Worm (Caenorhabditis elegans) whole organism, L3 larva: ENCODE data around the gene C34D10.1.

ENCODE experiments used
- R02D3.7 ChIP-seq: fragments of 150-350 bp; optimal IDR thresholded peaks from 2 replicates; lab custom pipeline; 2014; ENCODE audit warnings: missing biosample characterization, missing genetic modification characterization
- aly-2 ChIP-seq: fragments of 150-350 bp; optimal IDR thresholded peaks from 2 replicates; lab custom pipeline; 2014; ENCODE audit warnings: missing biosample characterization, missing genetic modification characterization
- ceh-16 ChIP-seq: sonication (generic microtip); optimal IDR thresholded peaks from 2 replicates; lab custom pipeline; 2017; ENCODE audit warnings: missing biosample characterization, missing genetic modification characterization
- ceh-28 ChIP-seq: fragments of 150-350 bp; optimal IDR thresholded peaks from 2 replicates; lab custom pipeline; 2014; ENCODE audit warnings: missing biosample characterization, missing genetic modification reagents, missing genetic modification characterization
- ceh-9 ChIP-seq: sonication (generic microtip); optimal IDR thresholded peaks from 2 replicates; lab custom pipeline; 2018; ENCODE audit warnings: missing biosample characterization, missing genetic modification characterization
- egl-27 ChIP-seq: sonication (generic microtip); optimal IDR thresholded peaks from 4 replicates; lab custom pipeline; 2017; ENCODE audit warnings: missing biosample characterization, missing genetic modification reagents, missing genetic modification characterization
- egl-5 ChIP-seq: fragments of 150-350 bp; optimal IDR thresholded peaks from 2 replicates; lab custom pipeline; 2017; ENCODE audit warnings: missing biosample characterization, missing genetic modification reagents, missing genetic modification characterization, inconsistent platforms
- elt-2 ChIP-seq: sonication (generic microtip); optimal IDR thresholded peaks from 2 replicates; lab custom pipeline; 2016; ENCODE audit warnings: missing genetic modification reagents, mild to moderate bottlenecking, missing genetic modification characterization, missing compliant biosample characterization
- elt-3 ChIP-seq, 3 experiments: fragments of 150-350 bp in 1 of 3; sonication (generic microtip) in 2 of 3; optimal IDR thresholded peaks; 2 replicates in 2 of 3; 4 replicates in 1 of 3; lab custom pipeline; 2014 to 2017; ENCODE audit warnings: missing biosample characterization in 3 of 3, missing genetic modification characterization in 3 of 3
- fkh-2 ChIP-seq: fragments of 150-350 bp; optimal IDR thresholded peaks from 2 replicates; lab custom pipeline; 2014; ENCODE audit warnings: missing biosample characterization, missing genetic modification reagents, missing genetic modification characterization
- fos-1 ChIP-seq: fragments of 150-350 bp; optimal IDR thresholded peaks from 2 replicates; lab custom pipeline; 2014; ENCODE audit warnings: missing biosample characterization, missing genetic modification characterization
- hmg-11 ChIP-seq: sonication (generic microtip); optimal IDR thresholded peaks from 2 replicates; lab custom pipeline; 2016; ENCODE audit warnings: missing genetic modification characterization, missing compliant biosample characterization
- jun-1 ChIP-seq: fragments of 150-350 bp; optimal IDR thresholded peaks from 2 replicates; lab custom pipeline; 2014; ENCODE audit warnings: missing biosample characterization, missing genetic modification reagents, missing genetic modification characterization
- lsy-12 ChIP-seq: sonication (generic microtip); optimal IDR thresholded peaks from 2 replicates; lab custom pipeline; 2016; ENCODE audit warnings: mild to moderate bottlenecking, missing genetic modification characterization, missing compliant biosample characterization
- nfya-1 ChIP-seq: sonication (generic microtip); optimal IDR thresholded peaks from 2 replicates; lab custom pipeline; 2017; ENCODE audit warnings: missing genetic modification characterization, mild to moderate bottlenecking, missing compliant biosample characterization, antibody characterized with exemption, moderate library complexity; ENCODE audit not compliant: insufficient read depth
- nhr-11 ChIP-seq: fragments of 150-350 bp; optimal IDR thresholded peaks from 2 replicates; lab custom pipeline; 2014; ENCODE audit warnings: missing biosample characterization, missing genetic modification characterization
- nhr-23 ChIP-seq: fragments of 150-350 bp; optimal IDR thresholded peaks from 2 replicates; lab custom pipeline; 2014; ENCODE audit warnings: missing biosample characterization, missing genetic modification reagents, missing genetic modification characterization
- nhr-237 ChIP-seq: fragments of 150-350 bp; optimal IDR thresholded peaks from 2 replicates; lab custom pipeline; 2014; ENCODE audit warnings: missing biosample characterization, missing genetic modification characterization
- nhr-25 ChIP-seq: sonication (generic microtip); optimal IDR thresholded peaks from 2 replicates; lab custom pipeline; 2017; ENCODE audit warnings: missing biosample characterization, missing genetic modification characterization
- nhr-28 ChIP-seq: fragments of 150-350 bp; optimal IDR thresholded peaks from 2 replicates; lab custom pipeline; 2014; ENCODE audit warnings: missing biosample characterization, missing genetic modification characterization
- nhr-43 ChIP-seq: sonication (generic microtip); optimal IDR thresholded peaks from 2 replicates; lab custom pipeline; 2016; ENCODE audit warnings: mild to moderate bottlenecking, missing genetic modification characterization, missing compliant biosample characterization; ENCODE audit not compliant: poor library complexity, severe bottlenecking
- nhr-67 ChIP-seq: fragments of 150-350 bp; optimal IDR thresholded peaks from 2 replicates; lab custom pipeline; 2014; ENCODE audit warnings: missing biosample characterization, missing genetic modification characterization
- nhr-76 ChIP-seq: fragments of 150-350 bp; sonication (generic microtip); optimal IDR thresholded peaks from 5 replicates; lab custom pipeline; 2014; ENCODE audit warnings: missing biosample characterization, missing genetic modification characterization
- pqm-1 ChIP-seq: fragments of 150-350 bp; optimal IDR thresholded peaks from 2 replicates; lab custom pipeline; 2017; ENCODE audit warnings: missing biosample characterization, missing genetic modification characterization, inconsistent platforms
- sea-2 ChIP-seq: fragments of 150-350 bp; sonication (generic microtip); optimal IDR thresholded peaks from 4 replicates; lab custom pipeline; 2014; ENCODE audit warnings: missing biosample characterization, missing genetic modification reagents, missing genetic modification characterization
- skn-1 ChIP-seq: fragments of 150-350 bp; optimal IDR thresholded peaks from 2 replicates; lab custom pipeline; 2014; ENCODE audit warnings: missing biosample characterization, missing genetic modification characterization
- snpc-4 ChIP-seq: fragments of 150-350 bp; optimal IDR thresholded peaks from 2 replicates; lab custom pipeline; 2014; ENCODE audit warnings: missing biosample characterization, missing genetic modification characterization
- tbx-2 ChIP-seq: sonication (generic microtip); optimal IDR thresholded peaks from 2 replicates; lab custom pipeline; 2016; ENCODE audit warnings: mild to moderate bottlenecking, missing genetic modification characterization, missing compliant biosample characterization
- unc-39 ChIP-seq: sonication (generic microtip); optimal IDR thresholded peaks from 4 replicates; lab custom pipeline; 2017; ENCODE audit warnings: missing biosample characterization, missing genetic modification characterization
- unc-62 ChIP-seq: fragments of 150-350 bp; sonication (generic microtip); optimal IDR thresholded peaks from 4 replicates; lab custom pipeline; 2014; ENCODE audit warnings: missing biosample characterization, missing genetic modification reagents, missing genetic modification characterization
- ztf-4 ChIP-seq: fragments of 150-350 bp; optimal IDR thresholded peaks from 2 replicates; lab custom pipeline; 2014; ENCODE audit warnings: missing biosample characterization, missing genetic modification characterization

The C34D10.1 gene

DNA sequence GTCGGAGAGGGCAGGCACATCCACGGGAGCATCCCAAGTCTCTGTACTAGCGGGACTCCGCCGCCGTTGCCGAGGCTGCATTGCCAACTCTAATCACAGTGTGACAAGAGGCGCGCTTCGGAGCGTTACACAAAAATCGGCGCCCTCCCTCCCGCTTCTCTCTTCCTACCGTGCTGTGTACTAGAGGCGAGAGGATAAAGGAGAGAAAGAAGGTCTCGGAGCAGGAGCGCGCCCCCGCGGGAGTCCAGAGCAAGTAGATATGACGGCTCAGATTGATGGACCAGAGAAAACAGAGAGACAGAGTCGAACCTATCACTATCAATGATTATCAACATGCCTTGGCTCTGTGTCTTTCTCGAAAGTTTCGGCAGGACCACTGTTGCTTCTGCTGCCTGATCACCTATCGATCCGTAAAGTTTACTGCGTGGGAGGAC is 23.7 kb downstream of the C34D10.1 start:
- TF ChIP-seq nfya-1 (tag; lab: Kevin White, UChicago) = peak; percentile 19
- TF ChIP-seq R02D3.7 (tag; lab: Kevin White, UChicago) = no peak
- TF ChIP-seq egl-27 = no peak
- peak; percentile 49 for TF ChIP-seq ceh-28 (tag; lab: Kevin White, UChicago)
- no peak for TF ChIP-seq ceh-9 (tag; lab: Kevin White, UChicago)
- no peak for TF ChIP-seq nhr-25

DNA sequence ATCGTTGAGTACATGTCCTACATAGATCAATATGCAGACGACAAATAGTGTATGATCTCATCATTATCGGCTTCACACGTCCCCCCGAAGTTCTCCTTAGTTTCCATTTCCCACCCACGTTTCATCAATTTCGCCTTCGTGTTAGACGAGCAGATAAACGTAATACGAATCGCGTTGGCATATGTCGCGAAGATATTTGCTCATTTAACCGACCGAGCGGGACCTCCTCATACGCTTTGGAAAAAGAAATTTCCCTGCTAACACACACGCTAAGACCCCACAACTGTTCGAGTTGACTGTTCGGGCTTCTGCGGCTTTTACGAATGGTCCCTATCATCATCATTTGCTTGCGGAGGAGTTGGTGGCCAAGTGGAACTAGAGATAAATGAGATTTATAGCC is 25.2 kb downstream of the C34D10.1 start:
- TF ChIP-seq R02D3.7 (tag; lab: Kevin White, UChicago) (no peak), nhr-67 (tag; lab: Kevin White, UChicago) (no peak), jun-1 (tag; lab: Kevin White, UChicago) (no peak), ceh-28 (tag; lab: Kevin White, UChicago) (no peak), fos-1 (tag; lab: Kevin White, UChicago) (no peak), aly-2 (no peak), nhr-23 (tag; lab: Kevin White, UChicago) (no peak), nhr-28 (tag; lab: Kevin White, UChicago) (no peak), elt-3 (tag; optimal IDR thresholded peaks at IDR 0.05; lab: Kevin White, UChicago) (no peak), skn-1 (tag; lab: Kevin White, UChicago) (no peak)

DNA sequence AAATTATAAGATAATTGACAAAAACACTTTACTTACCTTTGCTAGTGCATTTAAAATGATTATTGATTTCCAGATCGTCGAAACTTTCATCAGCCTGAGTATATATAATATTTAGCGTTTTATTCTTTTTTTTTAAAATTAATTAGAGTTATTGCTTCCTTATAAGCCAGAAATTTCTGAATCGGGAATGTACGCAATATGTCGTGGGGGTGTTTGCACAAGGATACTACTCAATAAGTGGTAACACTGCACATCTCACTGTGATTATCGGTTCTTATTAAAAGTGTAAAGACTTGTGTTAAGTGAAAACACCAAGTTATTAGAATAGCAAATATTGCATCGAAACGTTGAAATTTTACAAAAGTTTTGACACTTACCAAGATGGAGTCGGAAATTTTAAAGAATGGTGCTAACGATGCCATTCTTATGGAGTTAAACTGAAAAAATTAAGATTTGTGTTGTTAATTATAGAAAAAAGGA is 28.6 kb downstream of the C34D10.1 start, which contains the start of gene dim-1:
TSS of gene dim-1 (minus strand) at position 430 of the 480 bp plus-strand sequence.
- TF ChIP-seq snpc-4 (tag; lab: Kevin White, UChicago) = peak; percentile 0
- peak; percentile 57 for TF ChIP-seq ceh-28 (tag; lab: Kevin White, UChicago)
- peak; percentile 10 for TF ChIP-seq nfya-1 (tag; lab: Kevin White, UChicago)
- TF ChIP-seq nhr-76 (tag; lab: Kevin White, UChicago) = no peak

DNA sequence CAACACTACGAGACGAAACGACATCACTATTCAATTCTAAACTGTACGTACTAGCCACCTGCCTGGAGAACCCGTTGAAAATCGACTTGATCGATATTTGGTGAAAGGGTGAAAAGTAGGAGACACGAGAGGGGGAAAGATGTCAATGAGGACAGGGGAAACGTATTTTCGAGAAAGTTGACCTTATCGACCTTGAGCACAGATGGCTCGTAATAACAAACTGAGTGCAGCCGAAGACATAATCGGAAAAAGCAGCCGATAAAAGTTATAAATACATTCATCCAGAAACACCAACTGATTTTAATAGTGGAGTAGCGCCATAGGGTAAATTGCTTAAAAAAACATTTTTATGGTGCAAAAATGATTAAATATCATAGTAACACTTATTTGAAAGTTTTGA is 30.7 kb downstream of the C34D10.1 start:
- TF ChIP-seq nhr-11 (no peak), ceh-28 (tag; lab: Kevin White, UChicago) (peak; percentile 47), ceh-16 (tag; lab: Kevin White, UChicago) (no peak), nhr-25 (peak; percentile 48), ztf-4 (tag; lab: Kevin White, UChicago) (no peak)

DNA sequence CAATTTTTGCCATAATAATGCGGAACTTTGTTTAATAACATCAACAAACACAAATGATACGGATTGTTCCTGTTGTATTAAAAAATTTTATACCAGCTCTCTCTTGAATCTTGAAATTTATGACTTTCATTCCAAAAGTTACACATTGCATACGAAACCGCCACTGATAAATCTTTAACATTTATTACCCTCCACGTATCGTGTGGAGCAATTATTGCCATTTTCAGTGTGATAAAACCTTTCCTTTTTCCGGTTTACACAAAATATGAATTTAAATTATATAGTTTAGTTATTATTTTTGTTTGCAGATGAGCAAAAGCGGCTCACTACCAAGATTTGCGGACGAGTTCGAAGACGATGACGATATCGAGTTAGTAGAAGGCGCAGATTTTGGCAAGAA is 31.5 kb downstream of the C34D10.1 start, which contains the start of gene C18A11.3:
TSS of gene C18A11.3 (plus strand) at position 301 of the 400 bp plus-strand sequence.
- TF ChIP-seq pqm-1 (tag; lab: Kevin White, UChicago) (no peak), elt-2 (tag; lab: Kevin White, UChicago) (peak; percentile 47)

DNA sequence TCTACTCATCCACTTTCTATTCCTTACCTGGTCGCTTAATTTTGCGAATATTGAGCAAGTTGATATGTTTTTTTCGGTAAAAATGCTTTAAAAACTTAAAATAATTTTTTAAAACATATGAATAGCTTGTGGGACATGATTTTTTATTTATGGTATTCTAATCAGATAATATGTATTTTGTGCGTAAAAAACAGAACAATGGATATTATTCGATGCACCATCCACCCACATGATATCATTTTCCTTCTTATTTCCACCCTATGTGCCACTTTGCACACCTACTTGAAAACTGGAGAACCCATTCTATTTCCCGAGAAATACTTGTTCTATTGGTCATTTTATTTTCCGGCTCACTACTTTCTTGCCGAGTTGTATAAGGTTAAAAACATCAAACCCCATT is 38.0 kb downstream of the C34D10.1 start, which contains the start of gene C18A11.2:
TSS of gene C18A11.2 (plus strand) at position 301 of the 400 bp plus-strand sequence.
- TF ChIP-seq nfya-1 (tag; lab: Kevin White, UChicago) = no peak
- TF ChIP-seq lsy-12 (tag; lab: Kevin White, UChicago) = no peak
- TF ChIP-seq hmg-11 (tag; lab: Kevin White, UChicago) = no peak
- no peak for TF ChIP-seq tbx-2 (tag; lab: Kevin White, UChicago)
- no peak for TF ChIP-seq ceh-9 (tag; lab: Kevin White, UChicago)
- no peak for TF ChIP-seq unc-39 (tag; lab: Kevin White, UChicago)
- no peak for TF ChIP-seq egl-5 (tag; lab: Kevin White, UChicago)
- TF ChIP-seq unc-62 (GFP tag; lab: Kevin White, UChicago) = no peak
- TF ChIP-seq nhr-237 = no peak
- no peak for TF ChIP-seq nhr-76 (tag; lab: Kevin White, UChicago)
- no peak for TF ChIP-seq ztf-4 (tag; lab: Kevin White, UChicago)
- TF ChIP-seq jun-1 (tag; lab: Kevin White, UChicago) = no peak
- TF ChIP-seq nhr-43 (tag; lab: Kevin White, UChicago) = no peak
- TF ChIP-seq aly-2 = no peak
- TF ChIP-seq nhr-28 (tag; lab: Kevin White, UChicago) = no peak
- TF ChIP-seq sea-2 (GFP tag; lab: Kevin White, UChicago) = no peak
- no peak for TF ChIP-seq nhr-67 (tag; lab: Kevin White, UChicago)
- no peak for TF ChIP-seq fkh-2 (tag; lab: Kevin White, UChicago)
- no peak for TF ChIP-seq R02D3.7 (tag; lab: Kevin White, UChicago)
- no peak for TF ChIP-seq ceh-16 (tag; lab: Kevin White, UChicago)
- TF ChIP-seq, all 47 proteins: peak for 0
